Fruit fly (Drosophila melanogaster) whole organism, embryonic: ENCODE data around the gene CG14958.

ENCODE experiments used
- ATbp ChIP-seq: fragments of 200-800 bp; sonication (Bioruptor generic); optimal IDR thresholded peaks from 2 replicates; lab custom pipeline; 2017; ENCODE audit warnings: missing biosample characterization, mild to moderate bottlenecking, missing genetic modification characterization, missing genetic modification reagents
- Aef1 ChIP-seq: fragments of 200-800 bp; sonication (Bioruptor generic); IDR thresholded peaks from 3 replicates; pipeline ENCODE4 v1.3.6; 2022; ENCODE audit warnings: missing biosample characterization, missing genetic modification characterization
- BEAF-32 ChIP-seq: fragments of 200-800 bp; sonication (Bioruptor generic); optimal IDR thresholded peaks from 3 replicates; lab custom pipeline; 2017; ENCODE audit warnings: missing biosample characterization, missing genetic modification characterization, mild to moderate bottlenecking, moderate library complexity, missing genetic modification reagents
- C15 ChIP-seq: fragments of 200-800 bp; sonication (Bioruptor generic); IDR thresholded peaks from 3 replicates; pipeline ENCODE4 v1.3.6; 2022; ENCODE audit warnings: missing biosample characterization, missing genetic modification characterization
- CG11456 ChIP-seq: fragments of 200-800 bp; sonication (Bioruptor generic); IDR thresholded peaks from 3 replicates; pipeline ENCODE4 v1.3.6; 2022; ENCODE audit warnings: missing biosample characterization, missing genetic modification characterization
- CG11696 ChIP-seq: fragments of 200-800 bp; sonication (Bioruptor generic); IDR thresholded peaks from 2 replicates; pipeline ENCODE4 v1.3.6; 2022; ENCODE audit warnings: missing biosample characterization, missing genetic modification characterization
- CG14441 ChIP-seq: fragments of 200-800 bp; sonication (Bioruptor generic); IDR thresholded peaks from 2 replicates; pipeline ENCODE4 v1.3.6; 2022; ENCODE audit warnings: missing biosample characterization, missing genetic modification characterization
- CG16815 ChIP-seq: fragments of 200-800 bp; sonication (Bioruptor generic); optimal IDR thresholded peaks from 3 replicates; lab custom pipeline; 2017; ENCODE audit warnings: missing biosample characterization, mild to moderate bottlenecking, missing genetic modification characterization
- CG3065 ChIP-seq: fragments of 200-800 bp; sonication (Bioruptor generic); optimal IDR thresholded peaks from 2 replicates; lab custom pipeline; 2016; ENCODE audit warnings: missing biosample characterization, missing genetic modification characterization
- CG32772 ChIP-seq: fragments of 200-800 bp; sonication (Bioruptor generic); IDR thresholded peaks from 2 replicates; pipeline ENCODE4 v1.3.6; 2022; ENCODE audit warnings: missing biosample characterization, missing genetic modification characterization
- CG4360 ChIP-seq: fragments of 200-800 bp; sonication (Bioruptor generic); IDR thresholded peaks from 2 replicates; pipeline ENCODE4 v1.3.6; 2022; ENCODE audit warnings: missing biosample characterization, missing genetic modification characterization
- CG7556 ChIP-seq: fragments of 200-800 bp; sonication (Bioruptor generic); optimal IDR thresholded peaks from 2 replicates; lab custom pipeline; 2017; ENCODE audit warnings: missing biosample characterization, mild to moderate bottlenecking, missing genetic modification characterization
- CG7963 ChIP-seq: fragments of 200-800 bp; sonication (Bioruptor generic); IDR thresholded peaks from 3 replicates; pipeline ENCODE4 v1.3.6; 2022; ENCODE audit warnings: missing biosample characterization, missing genetic modification characterization; ENCODE audit not compliant: partially characterized antibody
- CG8089 ChIP-seq: fragments of 200-800 bp; sonication (Bioruptor generic); optimal IDR thresholded peaks from 3 replicates; lab custom pipeline; 2016; ENCODE audit warnings: missing biosample characterization, missing genetic modification characterization
- CG8924 ChIP-seq: fragments of 200-800 bp; optimal IDR thresholded peaks from 3 replicates; lab custom pipeline; 2019; ENCODE audit warnings: missing biosample characterization, mild to moderate bottlenecking, missing genetic modification characterization, moderate library complexity
- CHES-1-like ChIP-seq: fragments of 200-800 bp; sonication (Bioruptor generic); optimal IDR thresholded peaks from 2 replicates; lab custom pipeline; 2016; ENCODE audit warnings: missing biosample characterization, missing genetic modification characterization
- Dll ChIP-seq: fragments of 200-800 bp; sonication (Bioruptor generic); IDR thresholded peaks from 4 replicates; pipeline ENCODE4 v1.3.6; 2022; ENCODE audit warnings: missing biosample characterization, missing genetic modification characterization; ENCODE audit not compliant: partially characterized antibody
- E2f2 ChIP-seq: fragments of 200-800 bp; sonication (Bioruptor generic); IDR thresholded peaks from 2 replicates; pipeline ENCODE4 v1.3.6; 2022; ENCODE audit warnings: missing biosample characterization, missing genetic modification characterization
- Hmx ChIP-seq: fragments of 200-800 bp; sonication (Bioruptor generic); optimal IDR thresholded peaks from 2 replicates; lab custom pipeline; 2016; ENCODE audit warnings: missing biosample characterization, missing genetic modification characterization
- Hr3 ChIP-seq: fragments of 200-800 bp; sonication (Bioruptor generic); optimal IDR thresholded peaks from 3 replicates; lab custom pipeline; 2016; ENCODE audit warnings: missing biosample characterization, missing genetic modification characterization
- Hsf ChIP-seq: fragments of 200-800 bp; sonication (Bioruptor generic); optimal IDR thresholded peaks from 3 replicates; lab custom pipeline; 2016; ENCODE audit warnings: missing biosample characterization, missing genetic modification characterization
- Jarid2 ChIP-seq: fragments of 200-800 bp; sonication (Bioruptor generic); optimal IDR thresholded peaks from 3 replicates; lab custom pipeline; 2017; ENCODE audit warnings: mild to moderate bottlenecking, missing biosample characterization, missing genetic modification reagents, missing genetic modification characterization
- Mad ChIP-seq: fragments of 200-800 bp; sonication (Bioruptor generic); optimal IDR thresholded peaks from 2 replicates; lab custom pipeline; 2016; ENCODE audit warnings: missing biosample characterization, missing genetic modification characterization
- Med ChIP-seq: fragments of 200-800 bp; sonication (Bioruptor generic); peaks from one replicate; lab custom pipeline; 2016; ENCODE audit warnings: missing biosample characterization, missing genetic modification characterization, mild to moderate bottlenecking, inconsistent platforms, moderate library complexity
- Nf-YA ChIP-seq: fragments of 200-800 bp; sonication (Bioruptor generic); IDR thresholded peaks from 2 replicates; pipeline ENCODE4 v1.3.6; 2022; ENCODE audit warnings: missing biosample characterization, missing genetic modification characterization
- Nf-YB ChIP-seq: fragments of 200-800 bp; sonication (Bioruptor generic); optimal IDR thresholded peaks from 3 replicates; lab custom pipeline; 2019; ENCODE audit warnings: missing biosample characterization, mild to moderate bottlenecking, missing genetic modification characterization, moderate library complexity
- PHDP ChIP-seq: fragments of 200-800 bp; sonication (Bioruptor generic); optimal IDR thresholded peaks from 3 replicates; lab custom pipeline; 2018; ENCODE audit warnings: missing biosample characterization, mild to moderate bottlenecking, missing genetic modification characterization, moderate library complexity
- ap ChIP-seq: fragments of 200-800 bp; sonication (Bioruptor generic); IDR thresholded peaks from 2 replicates; pipeline ENCODE4 v1.3.6; 2022; ENCODE audit warnings: missing biosample characterization, missing genetic modification characterization
- ase ChIP-seq: fragments of 200-800 bp; sonication (Bioruptor generic); IDR thresholded peaks from 3 replicates; pipeline ENCODE4 v1.3.6; 2022; ENCODE audit warnings: missing biosample characterization, missing genetic modification characterization
- ato ChIP-seq: fragments of 200-800 bp; sonication (Bioruptor generic); IDR thresholded peaks from 2 replicates; pipeline ENCODE4 v1.3.6; 2022; ENCODE audit warnings: missing biosample characterization, missing genetic modification characterization; ENCODE audit not compliant: partially characterized antibody
- bbx ChIP-seq: fragments of 200-800 bp; sonication (Bioruptor generic); IDR thresholded peaks from 2 replicates; pipeline ENCODE4 v1.3.6; 2022; ENCODE audit warnings: missing biosample characterization, missing genetic modification characterization; ENCODE audit not compliant: partially characterized antibody
- bcd ChIP-seq: fragments of 200-800 bp; sonication (Bioruptor generic); optimal IDR thresholded peaks from 2 replicates; lab custom pipeline; 2017; ENCODE audit warnings: missing biosample characterization, mild to moderate bottlenecking, missing genetic modification characterization
- cg ChIP-seq: fragments of 200-800 bp; sonication (Bioruptor generic); optimal IDR thresholded peaks from 3 replicates; lab custom pipeline; 2019; ENCODE audit warnings: missing biosample characterization, mild to moderate bottlenecking, missing genetic modification characterization, moderate library complexity
- crp ChIP-seq, 2 experiments: fragments of 200-800 bp; sonication (Bioruptor generic); optimal IDR thresholded peaks; 2 replicates in 1 of 2; 3 replicates in 1 of 2; lab custom pipeline; 2017; ENCODE audit warnings: missing biosample characterization in 2 of 2, missing genetic modification characterization in 2 of 2, mild to moderate bottlenecking in 1 of 2, moderate library complexity in 1 of 2
- cwo ChIP-seq: fragments of 200-800 bp; sonication (Bioruptor generic); optimal IDR thresholded peaks from 3 replicates; lab custom pipeline; 2017; ENCODE audit warnings: missing biosample characterization, missing genetic modification characterization, mild to moderate bottlenecking, moderate library complexity, missing genetic modification reagents
- danr ChIP-seq: fragments of 200-800 bp; sonication (Bioruptor generic); IDR thresholded peaks from 2 replicates; pipeline ENCODE4 v1.3.6; 2022; ENCODE audit warnings: missing biosample characterization, missing genetic modification characterization
- dimm ChIP-seq: fragments of 200-800 bp; sonication (Bioruptor generic); IDR thresholded peaks from 2 replicates; pipeline ENCODE4 v1.3.6; 2022; ENCODE audit warnings: missing biosample characterization, missing genetic modification characterization
- eve ChIP-seq, 2 experiments: fragments of >200 bp; optimal IDR thresholded peaks; 2 replicates each; lab custom pipeline; 2017; ENCODE audit warnings: missing biosample characterization in 2 of 2, missing genetic modification characterization in 2 of 2
- fd64A ChIP-seq: fragments of 200-800 bp; sonication (Bioruptor generic); optimal IDR thresholded peaks from 3 replicates; lab custom pipeline; 2018; ENCODE audit warnings: missing biosample characterization, mild to moderate bottlenecking, missing genetic modification characterization
- hbn ChIP-seq: fragments of 200-800 bp; sonication (Bioruptor generic); IDR thresholded peaks from 2 replicates; pipeline ENCODE4 v1.3.6; 2022; ENCODE audit warnings: missing biosample characterization, missing genetic modification characterization; ENCODE audit not compliant: partially characterized antibody
- nerfin-2 ChIP-seq: fragments of 200-800 bp; sonication (Bioruptor generic); IDR thresholded peaks from 2 replicates; pipeline ENCODE4 v1.3.6; 2022; ENCODE audit warnings: missing biosample characterization, missing genetic modification characterization; ENCODE audit not compliant: partially characterized antibody
- row ChIP-seq: fragments of 200-800 bp; sonication (Bioruptor generic); IDR thresholded peaks from 3 replicates; pipeline ENCODE4 v1.3.6; 2022; ENCODE audit warnings: missing biosample characterization, missing genetic modification characterization
- salm ChIP-seq: fragments of 200-800 bp; sonication (Bioruptor generic); optimal IDR thresholded peaks from 2 replicates; lab custom pipeline; 2018; ENCODE audit warnings: missing biosample characterization, mild to moderate bottlenecking, missing genetic modification characterization
- sd ChIP-seq: fragments of 200-800 bp; sonication (Bioruptor generic); optimal IDR thresholded peaks from 3 replicates; lab custom pipeline; 2018; ENCODE audit warnings: missing biosample characterization, mild to moderate bottlenecking, missing genetic modification characterization, moderate library complexity
- tna ChIP-seq: fragments of 200-800 bp; sonication (Bioruptor generic); IDR thresholded peaks from 2 replicates; pipeline ENCODE4 v1.3.6; 2022; ENCODE audit warnings: missing biosample characterization, missing genetic modification characterization; ENCODE audit not compliant: partially characterized antibody
- yki ChIP-seq: fragments of >200 bp; optimal IDR thresholded peaks from 3 replicates; lab custom pipeline; 2018

CG14958 gene

dm6 chr3L:3192333-3192894, 2.6 kb downstream of the CG14958 start, which contains the start of gene CG14965 (continued):
- TF ChIP-seq crp (GFP tag; optimal IDR thresholded peaks at IDR 0.05; lab: Kevin White, UChicago) (peak in 1 of 2 experiments; percentile 81), Jarid2 (GFP tag; lab: Kevin White, UChicago) (no peak), Hr3 (GFP tag; lab: Kevin White, UChicago) (no peak), ATbp (GFP tag; lab: Kevin White, UChicago) (no peak), Mad (GFP tag; lab: Kevin White, UChicago) (no peak), Med (GFP tag; lab: Kevin White, UChicago) (peak; percentile 2), Hsf (GFP tag; lab: Kevin White, UChicago) (no peak), CHES-1-like (GFP tag; lab: Kevin White, UChicago) (no peak), CG14441 (peak; percentile 36; the same call in 1 of the 2 replicates), CG3065 (no peak), CG8924 (tag; lab: Kevin White, UChicago) (no peak), E2f2 (GFP tag; lab: Robert Waterston, UW) (peak; percentile 42), CG16815 (GFP tag; lab: Kevin White, UChicago) (no peak), eve (GFP tag; optimal IDR thresholded peaks at IDR 0.05; lab: Kevin White, UChicago) (no peak), salm (no peak), nerfin-2 (GFP tag; lab: Robert Waterston, UW) (peak; percentile 90), CG7556 (no peak), Nf-YA (GFP tag; lab: Robert Waterston, UW) (no peak), Dll (peak; percentile 97), yki (lab: Kevin White, UChicago) (no peak), fd64A (GFP tag; lab: Kevin White, UChicago) (no peak), danr (GFP tag; lab: Robert Waterston, UW) (no peak), CG8089 (GFP tag; lab: Kevin White, UChicago) (no peak), Aef1 (no peak), row (GFP tag; lab: Robert Waterston, UW) (peak; percentile 50; the same call in 2 of the 3 replicates), cwo (GFP tag; lab: Kevin White, UChicago) (no peak), tna (GFP tag; lab: Robert Waterston, UW) (peak; percentile 78), ato (GFP tag; lab: Robert Waterston, UW) (peak; percentile 75), CG7963 (GFP tag; lab: Robert Waterston, UW) (peak; percentile 72), sd (tag; lab: Kevin White, UChicago) (no peak), BEAF-32 (GFP tag; lab: Kevin White, UChicago) (peak; percentile 95), dimm (GFP tag; lab: Robert Waterston, UW) (no peak), ase (GFP tag; lab: Robert Waterston, UW) (no peak), Hmx (GFP tag; lab: Kevin White, UChicago) (no peak), CG11696 (GFP tag; lab: Robert Waterston, UW) (no peak), Nf-YB (GFP tag; lab: Kevin White, UChicago) (no peak), bbx (peak; percentile 79), PHDP (tag; lab: Kevin White, UChicago) (no peak), bcd (GFP tag; lab: Kevin White, UChicago) (no peak), C15 (GFP tag; lab: Robert Waterston, UW) (no peak), cg (no peak), ap (no peak), hbn (peak; percentile 86), CG32772 (GFP tag; lab: Robert Waterston, UW) (no peak), CG11456 (GFP tag; lab: Robert Waterston, UW) (no peak), CG4360 (no peak)
